Fruit fly (Drosophila melanogaster) whole organism: ENCODE data around the gene CG13043.

ENCODE experiments used
- Dll ChIP-seq: fragments of >200 bp; optimal IDR thresholded peaks from 2 replicates; lab custom pipeline; 2017
- EcR ChIP-seq, 2 experiments: fragments of >200 bp; optimal IDR thresholded peaks; 2 replicates each; lab custom pipeline; 2017; ENCODE audit warnings: missing biosample characterization in 2 of 2, missing genetic modification characterization in 2 of 2, missing genetic modification reagents in 2 of 2

DNA sequence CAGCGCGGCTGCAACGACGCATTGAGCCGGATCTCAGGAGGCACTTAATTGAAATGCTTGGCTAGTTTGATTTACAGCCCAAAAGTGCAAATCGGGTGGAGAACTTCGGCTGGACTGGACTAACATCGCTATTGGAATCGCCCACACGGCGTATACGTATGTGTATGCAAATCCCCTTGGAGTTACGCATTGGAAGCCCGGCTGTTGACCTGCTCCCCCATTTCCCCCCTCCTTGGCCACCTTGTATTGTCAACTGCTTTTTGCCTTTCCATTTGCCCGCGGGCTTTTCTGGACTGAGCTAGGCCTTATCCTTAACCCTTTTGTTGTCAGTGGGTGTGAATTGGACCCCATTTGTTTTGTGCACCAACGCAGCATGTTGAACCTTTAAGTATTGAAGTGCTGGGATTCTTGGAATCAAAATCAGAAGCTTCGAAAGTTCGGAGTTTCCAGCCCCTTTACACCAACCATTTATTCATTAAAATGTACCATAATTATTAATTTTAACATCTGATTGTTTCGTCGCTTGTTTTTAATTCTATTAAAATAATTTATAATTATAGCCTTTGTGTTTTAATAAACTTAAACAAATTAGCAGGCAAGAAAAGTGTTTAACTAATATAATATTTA, 30.2 kb downstream of the CG13043 start:
- TF ChIP-seq EcR (GFP tag; optimal IDR thresholded peaks at IDR 0.05; lab: Kevin White, UChicago) (peak in 1 of 2 experiments; percentile 71), Dll (lab: Kevin White, UChicago) (no peak)
